Fruit fly (Drosophila melanogaster) whole organism, embryonic: ENCODE results near the gene CG6149.

Experiments
- Antp ChIP-seq: fragments of 200-800 bp; sonication (Bioruptor generic); optimal IDR thresholded peaks from 3 replicates; lab custom pipeline; 2016; ENCODE audit warnings: missing biosample characterization, missing genetic modification characterization
- CG10543 ChIP-seq: fragments of 200-800 bp; sonication (Bioruptor generic); optimal IDR thresholded peaks from 3 replicates; lab custom pipeline; 2017; ENCODE audit warnings: missing biosample characterization, mild to moderate bottlenecking, missing genetic modification characterization, moderate library complexity
- CG10959 ChIP-seq: fragments of 200-800 bp; sonication (Bioruptor generic); IDR thresholded peaks from 2 replicates; pipeline ENCODE4 v1.3.6; 2022; ENCODE audit warnings: missing biosample characterization, missing genetic modification characterization
- CG11085 ChIP-seq: fragments of 200-800 bp; sonication (Bioruptor generic); IDR thresholded peaks from 2 replicates; pipeline ENCODE4 v1.3.6; 2022; ENCODE audit warnings: missing biosample characterization, missing genetic modification characterization
- CG11504 ChIP-seq: fragments of 200-800 bp; sonication (Bioruptor generic); optimal IDR thresholded peaks from 3 replicates; lab custom pipeline; 2019; ENCODE audit warnings: missing biosample characterization, mild to moderate bottlenecking, missing genetic modification characterization, moderate library complexity
- CG13123 ChIP-seq: fragments of 200-800 bp; sonication (Bioruptor generic); optimal IDR thresholded peaks from 2 replicates; lab custom pipeline; 2016; ENCODE audit warnings: missing biosample characterization, missing genetic modification characterization
- CG13624 ChIP-seq: fragments of 200-800 bp; sonication (Bioruptor generic); optimal IDR thresholded peaks from 2 replicates; lab custom pipeline; 2016; ENCODE audit warnings: missing biosample characterization, missing genetic modification characterization
- CG15011 ChIP-seq: fragments of 200-800 bp; sonication (Bioruptor generic); optimal IDR thresholded peaks from 3 replicates; lab custom pipeline; 2018; ENCODE audit warnings: missing biosample characterization, mild to moderate bottlenecking, missing genetic modification characterization
- CG15073 ChIP-seq: fragments of 200-800 bp; sonication (Bioruptor generic); optimal IDR thresholded peaks from 2 replicates; lab custom pipeline; 2016; ENCODE audit warnings: missing biosample characterization, missing genetic modification characterization
- CG15269 ChIP-seq: fragments of 200-800 bp; sonication (Bioruptor generic); optimal IDR thresholded peaks from 2 replicates; lab custom pipeline; 2018; ENCODE audit warnings: missing biosample characterization, mild to moderate bottlenecking, missing genetic modification characterization, moderate library complexity
- CG15479 ChIP-seq: fragments of 200-800 bp; sonication (Bioruptor generic); optimal IDR thresholded peaks from 3 replicates; lab custom pipeline; 2019; ENCODE audit warnings: missing biosample characterization, mild to moderate bottlenecking, missing genetic modification characterization, moderate library complexity
- CG17186 ChIP-seq: fragments of 200-800 bp; sonication (Bioruptor generic); optimal IDR thresholded peaks from 3 replicates; lab custom pipeline; 2017; ENCODE audit warnings: missing biosample characterization, missing genetic modification reagents, missing genetic modification characterization
- CG17912 ChIP-seq: fragments of 200-800 bp; sonication (Bioruptor generic); optimal IDR thresholded peaks from 2 replicates; lab custom pipeline; 2018; ENCODE audit warnings: missing biosample characterization, mild to moderate bottlenecking, missing genetic modification characterization
- CG18011 ChIP-seq: fragments of 200-800 bp; sonication (Bioruptor generic); optimal IDR thresholded peaks from 2 replicates; lab custom pipeline; 2017; ENCODE audit warnings: missing biosample characterization, missing genetic modification characterization, mild to moderate bottlenecking, moderate library complexity, missing genotype
- CG18764 ChIP-seq: fragments of 200-800 bp; sonication (Bioruptor generic); optimal IDR thresholded peaks from 3 replicates; lab custom pipeline; 2016; ENCODE audit warnings: missing biosample characterization, missing genetic modification characterization
- CG31365 ChIP-seq: fragments of 200-800 bp; sonication (Bioruptor generic); optimal IDR thresholded peaks from 2 replicates; lab custom pipeline; 2018; ENCODE audit warnings: missing biosample characterization, mild to moderate bottlenecking, missing genetic modification characterization
- CG3281 ChIP-seq: fragments of 200-800 bp; sonication (Bioruptor generic); optimal IDR thresholded peaks from 3 replicates; lab custom pipeline; 2017; ENCODE audit warnings: missing biosample characterization, mild to moderate bottlenecking, missing genetic modification characterization
- CG4617 ChIP-seq: fragments of 200-800 bp; sonication (Bioruptor generic); optimal IDR thresholded peaks from 3 replicates; lab custom pipeline; 2016; ENCODE audit warnings: missing biosample characterization, missing genetic modification characterization, borderline replicate concordance
- CG4854 ChIP-seq: fragments of 200-800 bp; sonication (Bioruptor generic); optimal IDR thresholded peaks from 2 replicates; lab custom pipeline; 2016; ENCODE audit warnings: missing biosample characterization, missing genetic modification characterization, inconsistent platforms
- CG5245 ChIP-seq: fragments of 200-800 bp; sonication (Bioruptor generic); optimal IDR thresholded peaks from 3 replicates; lab custom pipeline; 2016; ENCODE audit warnings: missing biosample characterization, missing genetic modification characterization
- CG6272 ChIP-seq: fragments of 200-800 bp; sonication (Bioruptor generic); IDR thresholded peaks from 2 replicates; pipeline ENCODE4 v1.3.6; 2022; ENCODE audit warnings: missing biosample characterization, missing genetic modification characterization
- CG7745 ChIP-seq: fragments of 200-800 bp; sonication (Bioruptor generic); optimal IDR thresholded peaks from 2 replicates; lab custom pipeline; 2018; ENCODE audit warnings: missing biosample characterization, mild to moderate bottlenecking, missing genetic modification characterization, moderate library complexity
- CG8388 ChIP-seq: fragments of 200-800 bp; sonication (Bioruptor generic); optimal IDR thresholded peaks from 2 replicates; lab custom pipeline; 2019; ENCODE audit warnings: missing biosample characterization, mild to moderate bottlenecking, missing genetic modification characterization, moderate library complexity
- CG8944 ChIP-seq: fragments of 200-800 bp; sonication (Bioruptor generic); optimal IDR thresholded peaks from 3 replicates; lab custom pipeline; 2016; ENCODE audit warnings: missing biosample characterization, missing genetic modification characterization
- CoRest ChIP-seq: fragments of 200-800 bp; sonication (Bioruptor generic); optimal IDR thresholded peaks from 3 replicates; lab custom pipeline; 2018; ENCODE audit warnings: missing biosample characterization, mild to moderate bottlenecking, missing genetic modification characterization, moderate library complexity
- Dref ChIP-seq: fragments of 200-800 bp; sonication (Bioruptor generic); IDR thresholded peaks from 2 replicates; pipeline ENCODE4 v1.3.6; 2022; ENCODE audit warnings: missing biosample characterization, missing genetic modification characterization
- MBD-R2 ChIP-seq: fragments of 200-800 bp; sonication (Bioruptor generic); IDR thresholded peaks from 2 replicates; pipeline ENCODE4 v1.3.6; 2022; ENCODE audit warnings: missing biosample characterization, missing genetic modification characterization
- Myb ChIP-seq: fragments of 200-800 bp; sonication (Bioruptor generic); optimal IDR thresholded peaks from 2 replicates; lab custom pipeline; 2016; ENCODE audit warnings: missing biosample characterization, missing genetic modification characterization
- Neu2 ChIP-seq: fragments of 200-800 bp; sonication (Bioruptor generic); optimal IDR thresholded peaks from 3 replicates; lab custom pipeline; 2016; ENCODE audit warnings: missing biosample characterization, missing genetic modification characterization, borderline replicate concordance
- NfI ChIP-seq: fragments of 200-800 bp; sonication (Bioruptor generic); optimal IDR thresholded peaks from 3 replicates; lab custom pipeline; 2018; ENCODE audit warnings: missing biosample characterization, mild to moderate bottlenecking, missing genetic modification characterization, moderate library complexity
- Rfx ChIP-seq: fragments of 200-800 bp; sonication (Bioruptor generic); IDR thresholded peaks from 2 replicates; pipeline ENCODE4 v1.3.6; 2022; ENCODE audit warnings: missing biosample characterization, missing genetic modification characterization
- Rx ChIP-seq: fragments of 200-800 bp; sonication (Bioruptor generic); IDR thresholded peaks from 2 replicates; pipeline ENCODE4 v1.3.6; 2022; ENCODE audit warnings: missing biosample characterization, missing genetic modification characterization
- ara ChIP-seq: fragments of 200-800 bp; sonication (Bioruptor generic); IDR thresholded peaks from 2 replicates; pipeline ENCODE4 v1.3.6; 2022; ENCODE audit warnings: missing biosample characterization, missing genetic modification characterization
- ash1 ChIP-seq: fragments of 200-800 bp; sonication (Bioruptor generic); optimal IDR thresholded peaks from 2 replicates; lab custom pipeline; 2018; ENCODE audit warnings: missing biosample characterization, mild to moderate bottlenecking, missing genetic modification characterization
- chinmo ChIP-seq: fragments of 200-800 bp; sonication (Bioruptor generic); IDR thresholded peaks from 4 replicates; pipeline ENCODE4 v1.3.6; 2022; ENCODE audit warnings: missing biosample characterization, missing genetic modification characterization; ENCODE audit not compliant: partially characterized antibody
- disco-r ChIP-seq: fragments of 200-800 bp; sonication (Bioruptor generic); optimal IDR thresholded peaks from 2 replicates; lab custom pipeline; 2016; ENCODE audit warnings: missing biosample characterization, missing genetic modification characterization
- emc ChIP-seq: fragments of 200-800 bp; sonication (Bioruptor generic); optimal IDR thresholded peaks from 2 replicates; lab custom pipeline; 2016; ENCODE audit warnings: missing biosample characterization, missing genetic modification characterization
- en ChIP-seq: fragments of 200-800 bp; sonication (Bioruptor generic); optimal IDR thresholded peaks from 2 replicates; lab custom pipeline; 2016; ENCODE audit warnings: missing biosample characterization, missing genetic modification characterization
- fd102C ChIP-seq: fragments of 200-800 bp; sonication (Bioruptor generic); optimal IDR thresholded peaks from 2 replicates; lab custom pipeline; 2018; ENCODE audit warnings: missing biosample characterization, mild to moderate bottlenecking, missing genetic modification characterization, moderate library complexity
- fd64A ChIP-seq: fragments of 200-800 bp; sonication (Bioruptor generic); optimal IDR thresholded peaks from 3 replicates; lab custom pipeline; 2018; ENCODE audit warnings: missing biosample characterization, mild to moderate bottlenecking, missing genetic modification characterization
- fru ChIP-seq: fragments of >200 bp; optimal IDR thresholded peaks from 2 replicates; lab custom pipeline; 2017
- gcm2 ChIP-seq: fragments of 200-800 bp; sonication (Bioruptor generic); optimal IDR thresholded peaks from 2 replicates; lab custom pipeline; 2016; ENCODE audit warnings: missing biosample characterization, missing genetic modification characterization
- gsb-n ChIP-seq: fragments of 200-800 bp; sonication (Bioruptor generic); optimal IDR thresholded peaks from 3 replicates; lab custom pipeline; 2018; ENCODE audit warnings: missing biosample characterization, mild to moderate bottlenecking, missing genetic modification characterization
- luna ChIP-seq: fragments of 200-800 bp; sonication (Bioruptor generic); optimal IDR thresholded peaks from 2 replicates; lab custom pipeline; 2016; ENCODE audit warnings: missing biosample characterization, missing genetic modification characterization
- oc ChIP-seq: fragments of 200-800 bp; sonication (Bioruptor generic); optimal IDR thresholded peaks from 2 replicates; lab custom pipeline; 2018; ENCODE audit warnings: missing biosample characterization, mild to moderate bottlenecking, missing genetic modification characterization, moderate library complexity
- prd ChIP-seq, 3 experiments: fragments of >200 bp in 2 of 3; fragments of 200-800 bp in 1 of 3; sonication (Bioruptor generic) in 1 of 3; optimal IDR thresholded peaks in 2 of 3; IDR thresholded peaks in 1 of 3; 2 replicates in 2 of 3; 3 replicates in 1 of 3; pipeline versions ENCODE4 v1.3.6 to Lab custom; 2017 to 2022; ENCODE audit warnings: missing biosample characterization in 1 of 3, missing genetic modification characterization in 1 of 3
- pum ChIP-seq: fragments of 200-800 bp; sonication (Bioruptor generic); optimal IDR thresholded peaks from 2 replicates; lab custom pipeline; 2016; ENCODE audit warnings: missing biosample characterization, missing genetic modification characterization
- ro ChIP-seq: fragments of 200-800 bp; sonication (Bioruptor generic); IDR thresholded peaks from 2 replicates; pipeline ENCODE4 v1.3.6; 2022; ENCODE audit warnings: missing biosample characterization, missing genetic modification characterization
- zen2 ChIP-seq: fragments of 200-800 bp; sonication (Bioruptor generic); IDR thresholded peaks from 3 replicates; pipeline ENCODE4 v1.3.6; 2022; ENCODE audit warnings: missing biosample characterization, missing genetic modification characterization; ENCODE audit not compliant: partially characterized antibody
- zf30C ChIP-seq: fragments of 200-800 bp; sonication (Bioruptor generic); optimal IDR thresholded peaks from 3 replicates; lab custom pipeline; 2018; ENCODE audit warnings: missing biosample characterization, mild to moderate bottlenecking, missing genetic modification characterization
- zfh2 ChIP-seq: fragments of 200-800 bp; sonication (Bioruptor generic); optimal IDR thresholded peaks from 2 replicates; lab custom pipeline; 2016; ENCODE audit warnings: missing biosample characterization, missing genetic modification characterization

The CG6149 gene

dm6 chr3L:11415382-11415781, 19.9 kb downstream of the CG6149 start (continued):
- TF ChIP-seq prd (optimal IDR thresholded peaks at IDR 0.05; lab: Kevin White, UChicago) = no peak
- peak; percentile 90 for TF ChIP-seq prd (GFP tag; IDR thresholded peaks at IDR 0.05; lab: Robert Waterston, UW)
- TF ChIP-seq CG8944 = no peak
- no peak for TF ChIP-seq CG17912 (GFP tag; lab: Kevin White, UChicago)
- TF ChIP-seq CG17186 (GFP tag; lab: Kevin White, UChicago) = no peak
- TF ChIP-seq CG15011 (GFP tag; lab: Kevin White, UChicago) = peak; percentile 1
- TF ChIP-seq disco-r (GFP tag; lab: Kevin White, UChicago) = no peak
- TF ChIP-seq Dref (GFP tag; lab: Robert Waterston, UW) = no peak
- no peak for TF ChIP-seq en (GFP tag; lab: Kevin White, UChicago)
- no peak for TF ChIP-seq zen2 (GFP tag; lab: Robert Waterston, UW)
- no peak for TF ChIP-seq fru (lab: Kevin White, UChicago)
- peak; percentile 31 for TF ChIP-seq CG15269 (tag; lab: Kevin White, UChicago)
- TF ChIP-seq CG4854 = peak; percentile 44
- no peak for TF ChIP-seq Neu2 (GFP tag; lab: Kevin White, UChicago)
- no peak for TF ChIP-seq NfI (GFP tag; lab: Kevin White, UChicago)
- TF ChIP-seq luna = no peak
- TF ChIP-seq ro = peak; percentile 61; the same call in 1 of the 2 replicates
- TF ChIP-seq fd102C (GFP tag; lab: Kevin White, UChicago) = peak; percentile 5
- peak; percentile 75 for TF ChIP-seq CoRest
- TF ChIP-seq CG13624 (GFP tag; lab: Kevin White, UChicago) = no peak
- 0 out of 2 replicates have a peak, but pooled peaks have one; percentile 10 for TF ChIP-seq Rfx (GFP tag; lab: Robert Waterston, UW)
- peak; percentile 36 for TF ChIP-seq CG4617
- TF ChIP-seq CG15479 (GFP tag; lab: Kevin White, UChicago) = no peak
- peak; percentile 87 for TF ChIP-seq ara (GFP tag; lab: Robert Waterston, UW)
- TF ChIP-seq zf30C (GFP tag; lab: Kevin White, UChicago) = peak; percentile 79
- TF ChIP-seq CG31365 (tag; lab: Kevin White, UChicago) = no peak
- TF ChIP-seq CG15073 (GFP tag; lab: Kevin White, UChicago) = peak; percentile 26
- TF ChIP-seq Antp (GFP tag; lab: Kevin White, UChicago) = peak; percentile 15
- TF ChIP-seq CG11085 (GFP tag; lab: Robert Waterston, UW) = no peak
- TF ChIP-seq zfh2 (GFP tag; lab: Kevin White, UChicago) = no peak
- no peak for TF ChIP-seq Myb (GFP tag; lab: Kevin White, UChicago)
- no peak for TF ChIP-seq chinmo (GFP tag; lab: Robert Waterston, UW)
- TF ChIP-seq CG18011 = peak; percentile 19
- no peak for TF ChIP-seq fd64A (GFP tag; lab: Kevin White, UChicago)
- TF ChIP-seq CG18764 = peak; percentile 58
- peak; percentile 13 for TF ChIP-seq CG13123 (GFP tag; lab: Kevin White, UChicago)
- peak; percentile 77 for TF ChIP-seq CG5245 (GFP tag; lab: Kevin White, UChicago)
- peak; percentile 82 for TF ChIP-seq CG11504
- no peak for TF ChIP-seq ash1
- TF ChIP-seq gsb-n (tag; lab: Kevin White, UChicago) = peak; percentile 93
- TF ChIP-seq Rx = peak; percentile 42
- TF ChIP-seq gcm2 (GFP tag; lab: Kevin White, UChicago) = no peak
- TF ChIP-seq MBD-R2 (GFP tag; lab: Robert Waterston, UW) = no peak
- peak; percentile 54 for TF ChIP-seq pum (GFP tag; lab: Kevin White, UChicago)
- no peak for TF ChIP-seq CG3281
- peak; percentile 92 for TF ChIP-seq CG10959 (GFP tag; lab: Robert Waterston, UW)
- TF ChIP-seq emc = no peak
- TF ChIP-seq CG6272 (GFP tag; lab: Robert Waterston, UW) = 0 out of 2 replicates have a peak, but pooled peaks have one; percentile 38
- TF ChIP-seq CG8388 (GFP tag; lab: Kevin White, UChicago) = peak; percentile 94
- TF ChIP-seq CG7745 = peak; percentile 49
- TF ChIP-seq CG10543 (GFP tag; lab: Kevin White, UChicago) = no peak
- peak; percentile 46 for TF ChIP-seq oc (tag; lab: Kevin White, UChicago)
